Worm (Caenorhabditis elegans): ENCODE measurements around the gene fbxa-94.

- no peak for TF ChIP-seq pat-9 (tag; optimal IDR thresholded peaks at IDR 0.05)
- TF ChIP-seq ceh-6 (GFP tag; optimal IDR thresholded peaks at IDR 0.05), result no peak
- TF ChIP-seq nhr-11 (tag; optimal IDR thresholded peaks at IDR 0.05), result no peak
- TF ChIP-seq ceh-24 (tag; optimal IDR thresholded peaks at IDR 0.05), result no peak
- no peak for TF ChIP-seq Y22D7AL.16 (tag; optimal IDR thresholded peaks at IDR 0.05)
- TF ChIP-seq rnt-1 (tag; optimal IDR thresholded peaks at IDR 0.05), result no peak
- no peak for TF ChIP-seq fkh-6 (tag; optimal IDR thresholded peaks at IDR 0.05)
- TF ChIP-seq ceh-48 (tag; optimal IDR thresholded peaks at IDR 0.05), result no peak
Measured at ce11 chrV:15605045-15605444, 32.3 kb downstream of the fbxa-94 start, which contains the start of gene fbxa-154.

All from whole organism, late embryonic.